Worm (Caenorhabditis elegans) whole organism, late embryonic: ENCODE measurements around the gene C29F9.9.

ENCODE experiments used
- ama-1 ChIP-seq: fragments of 150-350 bp; optimal IDR thresholded peaks from 2 replicates; lab custom pipeline; 2014
- ceh-31 ChIP-seq: sonication (generic microtip); optimal IDR thresholded peaks from 2 replicates; lab custom pipeline; 2016; ENCODE audit warnings: missing genetic modification characterization, missing compliant biosample characterization
- lim-6 ChIP-seq: sonication (generic microtip); optimal IDR thresholded peaks from 2 replicates; lab custom pipeline; 2016; ENCODE audit warnings: missing genetic modification characterization, missing compliant biosample characterization
- lin-11 ChIP-seq: fragments of 200-800 bp; sonication (Bioruptor generic); optimal IDR thresholded peaks from 2 replicates; lab custom pipeline; 2018; ENCODE audit warnings: mild to moderate bottlenecking, missing genetic modification characterization, missing compliant biosample characterization
- mec-3 ChIP-seq: sonication (generic microtip); optimal IDR thresholded peaks from 2 replicates; lab custom pipeline; 2016; ENCODE audit warnings: borderline replicate concordance, missing genetic modification characterization, missing compliant biosample characterization
- nhr-232 ChIP-seq: sonication (generic microtip); optimal IDR thresholded peaks from 2 replicates; lab custom pipeline; 2016; ENCODE audit warnings: missing genetic modification characterization, missing compliant biosample characterization
- npax-4 ChIP-seq: sonication (generic microtip); optimal IDR thresholded peaks from 2 replicates; lab custom pipeline; 2016; ENCODE audit warnings: missing genetic modification characterization, missing compliant biosample characterization
- pha-4 ChIP-seq: fragments of 150-350 bp; optimal IDR thresholded peaks from 2 replicates; lab custom pipeline; 2018; ENCODE audit warnings: missing biosample characterization, missing genetic modification reagents, missing genetic modification characterization
- pqm-1 ChIP-seq: sonication (generic microtip); optimal IDR thresholded peaks from 2 replicates; lab custom pipeline; 2016; ENCODE audit warnings: missing genetic modification characterization, missing compliant biosample characterization
- ref-2 ChIP-seq: sonication (generic microtip); optimal IDR thresholded peaks from 2 replicates; lab custom pipeline; 2016; ENCODE audit warnings: missing genetic modification characterization, missing compliant biosample characterization
- unc-3 ChIP-seq, 2 experiments: fragments of 200-800 bp in 1 of 2; sonication (Bioruptor generic) in 1 of 2; sonication (generic microtip) in 1 of 2; conservative IDR thresholded peaks in 1 of 2; optimal IDR thresholded peaks in 1 of 2; 2 replicates each; pipeline versions ENCODE4 v1.3.6 to Lab custom; 2016 to 2022; ENCODE audit warnings: missing compliant biosample characterization in 2 of 2, missing genetic modification characterization in 2 of 2, missing genetic modification reagents in 1 of 2
- zip-5 ChIP-seq: sonication (generic microtip); optimal IDR thresholded peaks from 2 replicates; lab custom pipeline; 2016; ENCODE audit warnings: missing genetic modification characterization, missing compliant biosample characterization

ce11 chrIII:86316-86715 lies 12.4 kb downstream of the C29F9.9 start, which contains the start of gene attf-3:
- no peak for TF ChIP-seq zip-5 (tag; lab: Kevin White, UChicago)
- TF ChIP-seq npax-4 (tag; lab: Kevin White, UChicago), result no peak
- no peak for TF ChIP-seq nhr-232 (tag; lab: Kevin White, UChicago)
- no peak for TF ChIP-seq lim-6 (tag; lab: Kevin White, UChicago)
- TF ChIP-seq mec-3, result no peak
- TF ChIP-seq ama-1 (lab: Kevin White, UChicago), result no peak
- TF ChIP-seq ref-2 (tag; lab: Kevin White, UChicago), result no peak
- TF ChIP-seq lin-11 (tag; lab: Kevin White, UChicago), result no peak
- no peak for TF ChIP-seq pqm-1 (tag; lab: Kevin White, UChicago)
- no peak for TF ChIP-seq unc-3 (GFP tag; conservative IDR thresholded peaks at IDR 0.05; lab: Robert Waterston, UW)
- TF ChIP-seq unc-3 (tag; optimal IDR thresholded peaks at IDR 0.05; lab: Kevin White, UChicago), result no peak
- TF ChIP-seq pha-4, result no peak
- peak; percentile 4 for TF ChIP-seq ceh-31 (tag; lab: Kevin White, UChicago)
